Worm (Caenorhabditis elegans) whole organism, L1 larva: ENCODE results near the gene scly-1.

Source experiments
- C04F5.9 ChIP-seq: sonication (generic microtip); optimal IDR thresholded peaks from 2 replicates; lab custom pipeline; 2016; ENCODE audit warnings: missing genetic modification characterization, missing compliant biosample characterization
- Y116A8C.19 ChIP-seq: sonication (generic microtip); optimal IDR thresholded peaks from 2 replicates; lab custom pipeline; 2016; ENCODE audit warnings: missing compliant biosample characterization, missing genetic modification characterization, borderline replicate concordance
- alr-1 ChIP-seq: fragments of 200-800 bp; sonication (Bioruptor generic); optimal IDR thresholded peaks from 2 replicates; lab custom pipeline; 2018; ENCODE audit warnings: borderline replicate concordance, mild to moderate bottlenecking, missing genetic modification characterization, missing compliant biosample characterization
- blmp-1 ChIP-seq: fragments of 150-350 bp; optimal IDR thresholded peaks from 2 replicates; lab custom pipeline; 2014; ENCODE audit warnings: missing biosample characterization, missing genetic modification characterization
- ceh-8 ChIP-seq: fragments of 200-800 bp; sonication (Bioruptor generic); optimal IDR thresholded peaks from 2 replicates; lab custom pipeline; 2018; ENCODE audit warnings: mild to moderate bottlenecking, missing genetic modification characterization, moderate library complexity, missing compliant biosample characterization
- ceh-82 ChIP-seq, 3 experiments: fragments of 150-350 bp in 1 of 3; sonication (generic microtip) in 2 of 3; optimal IDR thresholded peaks; 2 replicates each; lab custom pipeline; 2014 to 2017; ENCODE audit warnings: missing biosample characterization in 3 of 3, missing genetic modification characterization in 3 of 3
- ceh-88 ChIP-seq: fragments of 200-800 bp; sonication (Bioruptor generic); IDR thresholded peaks from 2 replicates; pipeline ENCODE4 v1.3.6; 2022; ENCODE audit warnings: missing genetic modification characterization, missing compliant biosample characterization
- ces-1 ChIP-seq: fragments of 150-350 bp; optimal IDR thresholded peaks from 2 replicates; lab custom pipeline; 2014; ENCODE audit warnings: missing biosample characterization, missing genetic modification reagents, missing genetic modification characterization
- efl-1 ChIP-seq, 4 experiments: fragments of 150-350 bp; optimal IDR thresholded peaks in 3 of 4; peaks in 1 of 4; 1 replicate in 1 of 4; 2 replicates in 3 of 4; lab custom pipeline; 2014; ENCODE audit warnings: missing biosample characterization in 2 of 4, missing genetic modification characterization in 2 of 4, missing genetic modification reagents in 2 of 4
- egl-13 ChIP-seq: sonication (generic microtip); optimal IDR thresholded peaks from 2 replicates; lab custom pipeline; 2016; ENCODE audit warnings: missing genotype, missing genetic modification reagents, missing genetic modification characterization, missing compliant biosample characterization
- elt-2 ChIP-seq: sonication (generic microtip); optimal IDR thresholded peaks from 2 replicates; lab custom pipeline; 2016; ENCODE audit warnings: missing genetic modification characterization, mild to moderate bottlenecking, inconsistent platforms, missing compliant biosample characterization, missing genetic modification reagents
- ets-5 ChIP-seq: fragments of 200-800 bp; sonication (Bioruptor generic); IDR thresholded peaks from 2 replicates; pipeline ENCODE4 v1.3.6; 2022; ENCODE audit warnings: missing genetic modification characterization, missing compliant biosample characterization
- hpl-2 ChIP-seq: fragments of 150-350 bp; optimal IDR thresholded peaks from 2 replicates; lab custom pipeline; 2014; ENCODE audit warnings: missing biosample characterization, missing genetic modification reagents, missing genetic modification characterization
- irx-1 ChIP-seq: sonication (generic microtip); optimal IDR thresholded peaks from 2 replicates; lab custom pipeline; 2016; ENCODE audit warnings: missing genetic modification characterization, missing compliant biosample characterization
- jun-1 ChIP-seq: fragments of 150-350 bp; optimal IDR thresholded peaks from 2 replicates; lab custom pipeline; 2014; ENCODE audit warnings: missing biosample characterization, missing genetic modification reagents, missing genetic modification characterization
- lin-15B ChIP-seq: fragments of 150-350 bp; sonication (generic microtip); optimal IDR thresholded peaks from 3 replicates; lab custom pipeline; 2014; ENCODE audit warnings: missing biosample characterization, missing genetic modification characterization
- lsy-2 ChIP-seq, 2 experiments: fragments of 150-350 bp; optimal IDR thresholded peaks; 2 replicates each; lab custom pipeline; 2014; ENCODE audit warnings: missing biosample characterization in 2 of 2, missing genetic modification characterization in 2 of 2
- mab-9 ChIP-seq: fragments of 200-800 bp; sonication (Bioruptor generic); IDR thresholded peaks from 2 replicates; pipeline ENCODE4 v1.3.6; 2022; ENCODE audit warnings: missing genetic modification reagents, missing genetic modification characterization, missing compliant biosample characterization
- mef-2 ChIP-seq: fragments of 150-350 bp; optimal IDR thresholded peaks from 2 replicates; lab custom pipeline; 2014; ENCODE audit warnings: missing biosample characterization, missing genetic modification characterization
- mep-1 ChIP-seq: fragments of 150-350 bp; optimal IDR thresholded peaks from 2 replicates; lab custom pipeline; 2014; ENCODE audit warnings: missing biosample characterization, missing genetic modification characterization
- nhr-12 ChIP-seq: sonication (generic microtip); optimal IDR thresholded peaks from 2 replicates; lab custom pipeline; 2017; ENCODE audit warnings: missing biosample characterization, missing genetic modification characterization
- nhr-19 ChIP-seq: fragments of 200-800 bp; sonication (Bioruptor generic); conservative IDR thresholded peaks from 2 replicates; pipeline ENCODE4 v1.3.6; 2022; ENCODE audit warnings: missing genetic modification characterization, missing compliant biosample characterization
- nhr-47 ChIP-seq: sonication (generic microtip); optimal IDR thresholded peaks from 2 replicates; lab custom pipeline; 2016; ENCODE audit warnings: mild to moderate bottlenecking, missing genetic modification characterization, moderate library complexity, missing compliant biosample characterization
- nhr-71 ChIP-seq: sonication (generic microtip); optimal IDR thresholded peaks from 2 replicates; lab custom pipeline; 2016; ENCODE audit warnings: mild to moderate bottlenecking, missing genetic modification characterization, moderate library complexity, missing compliant biosample characterization
- nhr-84 ChIP-seq: sonication (generic microtip); optimal IDR thresholded peaks from 2 replicates; lab custom pipeline; 2017; ENCODE audit warnings: missing biosample characterization, missing genetic modification characterization
- nhr-85 ChIP-seq: sonication (generic microtip); peaks from one replicate; lab custom pipeline; 2016; ENCODE audit warnings: missing genetic modification characterization, inconsistent platforms, missing compliant biosample characterization
- rnt-1 ChIP-seq: sonication (generic microtip); optimal IDR thresholded peaks from 2 replicates; lab custom pipeline; 2016; ENCODE audit warnings: mild to moderate bottlenecking, missing genetic modification characterization, moderate library complexity, missing compliant biosample characterization
- snpc-4 ChIP-seq: fragments of 150-350 bp; optimal IDR thresholded peaks from 2 replicates; lab custom pipeline; 2014; ENCODE audit warnings: missing biosample characterization, missing genetic modification characterization
- sup-37 ChIP-seq: fragments of 200-800 bp; sonication (Bioruptor generic); optimal IDR thresholded peaks from 2 replicates; lab custom pipeline; 2018; ENCODE audit warnings: mild to moderate bottlenecking, missing genetic modification characterization, missing compliant biosample characterization
- tbx-2 ChIP-seq: sonication (generic microtip); optimal IDR thresholded peaks from 2 replicates; lab custom pipeline; 2016; ENCODE audit warnings: missing genetic modification characterization, missing compliant biosample characterization
- unc-130 ChIP-seq: fragments of 150-350 bp; optimal IDR thresholded peaks from 2 replicates; lab custom pipeline; 2017; ENCODE audit warnings: missing biosample characterization, missing genetic modification characterization, inconsistent platforms
- unc-30 ChIP-seq: sonication (generic microtip); optimal IDR thresholded peaks from 2 replicates; lab custom pipeline; 2017; ENCODE audit warnings: missing biosample characterization, missing genetic modification characterization
- unc-86 ChIP-seq: sonication (generic microtip); optimal IDR thresholded peaks from 2 replicates; lab custom pipeline; 2016; ENCODE audit warnings: missing genetic modification characterization, missing compliant biosample characterization
- ztf-4 ChIP-seq: fragments of 150-350 bp; optimal IDR thresholded peaks from 2 replicates; lab custom pipeline; 2014; ENCODE audit warnings: missing biosample characterization, missing genetic modification characterization

Gene scly-1

ce11 chrII:6257220-6257877 lies 23.6 kb downstream of the scly-1 start:
- TF ChIP-seq efl-1 (optimal IDR thresholded peaks at IDR 0.05; lab: Kevin White, UChicago), result no peak
- TF ChIP-seq efl-1 (GFP tag; optimal IDR thresholded peaks at IDR 0.05 in 1 of 2; lab: Kevin White, UChicago), result peak in 1 of 2 experiments; percentile 8
- no peak for TF ChIP-seq lin-15B (tag; lab: Kevin White, UChicago)
- TF ChIP-seq hpl-2 (GFP tag; lab: Kevin White, UChicago), result no peak
- TF ChIP-seq ets-5 (GFP tag; lab: Robert Waterston, UW), result no peak
- no peak for TF ChIP-seq egl-13 (tag; lab: Kevin White, UChicago)
- no peak for TF ChIP-seq unc-86 (tag; lab: Kevin White, UChicago)
- no peak for TF ChIP-seq nhr-19 (GFP tag; lab: Robert Waterston, UW)
- TF ChIP-seq nhr-47 (tag; lab: Kevin White, UChicago), result no peak
- no peak for TF ChIP-seq jun-1
- TF ChIP-seq irx-1 (tag; lab: Kevin White, UChicago), result no peak
- TF ChIP-seq nhr-85, result peak; percentile 13
- TF ChIP-seq ceh-82 (tag; optimal IDR thresholded peaks at IDR 0.05; lab: Kevin White, UChicago), result no peak
- no peak for TF ChIP-seq elt-2 (tag; lab: Kevin White, UChicago)
- TF ChIP-seq nhr-71, result no peak
- TF ChIP-seq ces-1 (GFP tag; lab: Kevin White, UChicago), result no peak
- TF ChIP-seq blmp-1 (tag; lab: Kevin White, UChicago), result peak; percentile 25
- TF ChIP-seq ceh-88 (GFP tag; lab: Robert Waterston, UW), result no peak
- no peak for TF ChIP-seq Y116A8C.19 (tag; lab: Kevin White, UChicago)
- no peak for TF ChIP-seq alr-1 (tag; lab: Kevin White, UChicago)
- no peak for TF ChIP-seq mep-1 (tag; lab: Kevin White, UChicago)
- no peak for TF ChIP-seq mef-2 (tag; lab: Kevin White, UChicago)
- TF ChIP-seq nhr-12 (tag; lab: Kevin White, UChicago), result no peak
- no peak for TF ChIP-seq nhr-84 (tag; lab: Kevin White, UChicago)
- no peak for TF ChIP-seq C04F5.9 (tag; lab: Kevin White, UChicago)

- TF ChIP-seq ces-1 (GFP tag; lab: Kevin White, UChicago) (no peak), snpc-4 (no peak), unc-30 (tag; lab: Kevin White, UChicago) (no peak), elt-2 (tag; lab: Kevin White, UChicago) (no peak), rnt-1 (tag; lab: Kevin White, UChicago) (no peak), lsy-2 (tag; optimal IDR thresholded peaks at IDR 0.05; lab: Kevin White, UChicago) (no peak), tbx-2 (tag; lab: Kevin White, UChicago) (no peak), mab-9 (no peak), alr-1 (tag; lab: Kevin White, UChicago) (no peak), sup-37 (GFP tag; lab: Kevin White, UChicago) (no peak), ceh-8 (no peak)
Measured at ce11 chrII:6256024-6256423, 24.9 kb downstream of the scly-1 start, which contains the start of gene F13H8.5. Gene F13H8.5, minus strand, starts transcription at chrII:6256124.

- peak; percentile 23 for TF ChIP-seq nhr-85
- TF ChIP-seq ets-5 (GFP tag; lab: Robert Waterston, UW), result no peak
- TF ChIP-seq ztf-4, result no peak
- no peak for TF ChIP-seq unc-130 (tag; lab: Kevin White, UChicago)
- TF ChIP-seq snpc-4, result no peak
- TF ChIP-seq efl-1 (optimal IDR thresholded peaks at IDR 0.05; lab: Kevin White, UChicago), result no peak
- TF ChIP-seq efl-1 (GFP tag; optimal IDR thresholded peaks at IDR 0.05 in 1 of 2; lab: Kevin White, UChicago), result peak in 1 of 2 experiments; percentile 87
- TF ChIP-seq lin-15B (tag; lab: Kevin White, UChicago), result no peak
Measured at ce11 chrII:6252707-6253106, 28.2 kb downstream of the scly-1 start.
